Fruit fly (Drosophila melanogaster): Measurements from ENCODE around the gene Afti.

The Afti gene

dm6 chr3R:14373192-14373827, 46.8 kb upstream of the Afti start (continued):
- TF ChIP-seq Sox102F (GFP tag; optimal IDR thresholded peaks at IDR 0.05) (peak; percentile 98), Doc2 (GFP tag; IDR thresholded peaks at IDR 0.05) (peak; percentile 61), CG12236 (GFP tag; optimal IDR thresholded peaks at IDR 0.05) (peak; percentile 93), onecut (GFP tag; IDR thresholded peaks at IDR 0.05) (peak; percentile 86), Atf6 (GFP tag; IDR thresholded peaks at IDR 0.05) (peak; percentile 94), Ptx1 (GFP tag; IDR thresholded peaks at IDR 0.05) (peak; percentile 82), cas (GFP tag; IDR thresholded peaks at IDR 0.05) (no peak), Mad (GFP tag; optimal IDR thresholded peaks at IDR 0.05) (peak; percentile 96), CG2889 (GFP tag; IDR thresholded peaks at IDR 0.05) (peak; percentile 96), CG12104 (GFP tag; optimal IDR thresholded peaks at IDR 0.05) (peak; percentile 59), CG4328 (GFP tag; optimal IDR thresholded peaks at IDR 0.05) (peak; percentile 33), YL-1 (GFP tag; optimal IDR thresholded peaks at IDR 0.05) (peak; percentile 66), gt (GFP tag; IDR thresholded peaks at IDR 0.05) (peak; percentile 48; the same call in 1 of the 2 replicates), dpn (GFP tag; optimal IDR thresholded peaks at IDR 0.05) (peak; percentile 97 to 98), CG3847 (GFP tag; IDR thresholded peaks at IDR 0.05) (peak; percentile 95), ab (GFP tag; optimal IDR thresholded peaks at IDR 0.05) (peak; percentile 95), Abd-B (GFP tag; optimal IDR thresholded peaks at IDR 0.05) (peak; percentile 96), HLH4C (GFP tag; IDR thresholded peaks at IDR 0.05; ENCODE audit: partially characterized antibody) (no peak), odd (GFP tag; optimal IDR thresholded peaks at IDR 0.05) (peak; percentile 88), CG4617 (GFP tag; optimal IDR thresholded peaks at IDR 0.05; ENCODE audit: borderline replicate concordance) (peak; percentile 87), B-H1 (GFP tag; IDR thresholded peaks at IDR 0.05) (peak; percentile 88), sd (tag; optimal IDR thresholded peaks at IDR 0.05) (peak; percentile 73), CG8089 (GFP tag; optimal IDR thresholded peaks at IDR 0.05) (peak; percentile 96), CG8290 (GFP tag; optimal IDR thresholded peaks at IDR 0.05) (peak; percentile 91), CG8290 (tag; optimal IDR thresholded peaks at IDR 0.05) (peak; percentile 52 to 96), ranshi (GFP tag; IDR thresholded peaks at IDR 0.05) (peak; percentile 69), Ssrp (tag; optimal IDR thresholded peaks at IDR 0.05) (peak; percentile 96), CG12942 (GFP tag; optimal IDR thresholded peaks at IDR 0.05) (peak; percentile 95), dan (GFP tag; IDR thresholded peaks at IDR 0.05) (peak; percentile 61), fu2 (GFP tag; optimal IDR thresholded peaks at IDR 0.05) (peak; percentile 93), sug (tag; optimal IDR thresholded peaks at IDR 0.05) (peak; percentile 33), CG18011 (GFP tag; optimal IDR thresholded peaks at IDR 0.05) (peak; percentile 82), B-H2 (GFP tag; optimal IDR thresholded peaks at IDR 0.05) (peak; percentile 65), br (optimal IDR thresholded peaks at IDR 0.05) (no peak), ac (GFP tag; optimal IDR thresholded peaks at IDR 0.05) (peak; percentile 46), salm (tag; optimal IDR thresholded peaks at IDR 0.05) (peak; percentile 84), Bteb2 (GFP tag; optimal IDR thresholded peaks at IDR 0.05) (peak; percentile 93), Atf3 (GFP tag; optimal IDR thresholded peaks at IDR 0.05) (peak; percentile 97), Blimp-1 (GFP tag; optimal IDR thresholded peaks at IDR 0.05) (peak; percentile 83), Gsc (GFP tag; IDR thresholded peaks at IDR 0.05) (peak; percentile 91), CG8388 (GFP tag; optimal IDR thresholded peaks at IDR 0.05) (peak; percentile 92), CG12071 (GFP tag; optimal IDR thresholded peaks at IDR 0.05) (peak; percentile 78), CG1233 (GFP tag; optimal IDR thresholded peaks at IDR 0.05) (peak; percentile 70), Doc3 (GFP tag; IDR thresholded peaks at IDR 0.05; ENCODE audit: partially characterized antibody) (no peak), CG13123 (GFP tag; optimal IDR thresholded peaks at IDR 0.05) (peak; percentile 92), CG17829 (tag; optimal IDR thresholded peaks at IDR 0.05) (peak; percentile 73), unpg (GFP tag; optimal IDR thresholded peaks at IDR 0.05) (peak; percentile 93), CG17361 (GFP tag; IDR thresholded peaks at IDR 0.05) (peak; percentile 91), CG15696 (tag; optimal IDR thresholded peaks at IDR 0.05) (peak; percentile 23), CG33557 (GFP tag; optimal IDR thresholded peaks at IDR 0.05) (peak; percentile 74), CG1024 (GFP tag; IDR thresholded peaks at IDR 0.05) (peak; percentile 64; the same call in 1 of the 2 replicates)

Measured in whole organism, embryonic.